Worm (Caenorhabditis elegans): Measurements from ENCODE around the gene F23G4.1.
A peak's percentile ranks its signal among the peaks of the same experiment; 100 is the strongest.

Gene F23G4.1

DNA sequence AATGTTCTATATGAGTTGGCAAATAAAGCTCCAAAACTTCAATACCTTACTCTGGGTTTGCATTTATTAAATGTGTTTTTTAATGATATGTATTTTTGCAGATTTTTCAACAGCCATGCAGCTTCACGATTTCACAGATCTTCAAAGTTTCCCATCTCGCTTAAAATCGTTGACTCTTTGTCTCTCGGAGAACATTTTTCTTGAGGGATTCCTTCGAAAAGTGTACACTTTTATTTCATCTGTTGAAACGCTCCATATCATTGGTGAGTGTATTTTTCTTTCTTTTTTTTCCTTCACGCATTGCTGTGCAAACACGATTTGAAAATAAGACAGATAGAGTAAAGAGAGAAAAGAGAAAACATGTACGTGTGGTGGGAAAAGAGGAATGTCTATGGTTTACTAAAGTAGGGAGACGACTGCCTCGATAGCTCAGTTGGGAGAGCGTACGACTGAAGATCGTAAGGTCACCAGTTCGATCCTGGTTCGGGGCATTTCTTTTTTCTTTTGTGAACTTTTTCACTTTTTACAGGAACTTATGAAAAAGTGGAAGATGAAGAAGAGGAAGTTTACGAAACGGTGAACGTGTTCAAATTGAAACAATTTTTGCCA is 9.7 kb downstream of the F23G4.1 start:
- TF ChIP-seq lin-13 (tag; optimal IDR thresholded peaks at IDR 0.05) (no peak), mls-2 (tag; optimal IDR thresholded peaks at IDR 0.05) (peak; percentile 95), nhr-12 (tag; optimal IDR thresholded peaks at IDR 0.05) (no peak), blmp-1 (tag; optimal IDR thresholded peaks at IDR 0.05) (peak; percentile 17), pha-4 (tag; optimal IDR thresholded peaks at IDR 0.05) (peak; percentile 12), ztf-11 (tag; optimal IDR thresholded peaks at IDR 0.05) (no peak), tbx-8 (GFP tag; optimal IDR thresholded peaks at IDR 0.05) (peak; percentile 76), ham-2 (GFP tag; optimal IDR thresholded peaks at IDR 0.05) (peak; percentile 76), lin-32 (GFP tag; optimal IDR thresholded peaks at IDR 0.05) (peak; percentile 80), unc-39 (tag; optimal IDR thresholded peaks at IDR 0.05) (peak; percentile 19), hlh-1 (tag; optimal IDR thresholded peaks at IDR 0.05) (peak; percentile 55), elt-3 (tag; optimal IDR thresholded peaks at IDR 0.05) (no peak), bed-3 (GFP tag; optimal IDR thresholded peaks at IDR 0.05) (peak; percentile 84), nhr-76 (tag; optimal IDR thresholded peaks at IDR 0.05) (no peak), cnd-1 (tag; optimal IDR thresholded peaks at IDR 0.05) (peak; percentile 86), sptf-1 (tag; optimal IDR thresholded peaks at IDR 0.05) (peak; percentile 94), zip-8 (tag; optimal IDR thresholded peaks at IDR 0.05) (no peak), ceh-39 (tag; optimal IDR thresholded peaks at IDR 0.05) (peak; percentile 13), drap-1 (GFP tag; optimal IDR thresholded peaks at IDR 0.05) (peak; percentile 91), sem-2 (GFP tag; optimal IDR thresholded peaks at IDR 0.05) (peak; percentile 78), unc-62 (GFP tag; optimal IDR thresholded peaks at IDR 0.05) (peak; percentile 54), snpc-4 (tag; optimal IDR thresholded peaks at IDR 0.05) (no peak), mep-1 (tag; optimal IDR thresholded peaks at IDR 0.05) (peak; percentile 43), nhr-237 (tag; optimal IDR thresholded peaks at IDR 0.05) (peak; percentile 43), ceh-43 (GFP tag; optimal IDR thresholded peaks at IDR 0.05) (peak; percentile 74), unc-120 (tag; optimal IDR thresholded peaks at IDR 0.05; ENCODE audit: poor library complexity, severe bottlenecking) (peak; percentile 87), nhr-28 (tag; optimal IDR thresholded peaks at IDR 0.05) (peak; percentile 43), M03D4.4 (tag; optimal IDR thresholded peaks at IDR 0.05) (no peak), flh-1 (GFP tag; optimal IDR thresholded peaks at IDR 0.05) (peak; percentile 57), mab-5 (tag; optimal IDR thresholded peaks at IDR 0.05) (no peak), ceh-83 (GFP tag; optimal IDR thresholded peaks at IDR 0.05) (peak; percentile 93), lsy-2 (tag; optimal IDR thresholded peaks at IDR 0.05) (peak; percentile 28), ces-1 (GFP tag; optimal IDR thresholded peaks at IDR 0.05) (peak; percentile 52), nhr-2 (tag; optimal IDR thresholded peaks at IDR 0.05) (no peak), elt-1 (tag; optimal IDR thresholded peaks at IDR 0.05; ENCODE audit: borderline replicate concordance, insufficient read depth) (no peak)

DNA sequence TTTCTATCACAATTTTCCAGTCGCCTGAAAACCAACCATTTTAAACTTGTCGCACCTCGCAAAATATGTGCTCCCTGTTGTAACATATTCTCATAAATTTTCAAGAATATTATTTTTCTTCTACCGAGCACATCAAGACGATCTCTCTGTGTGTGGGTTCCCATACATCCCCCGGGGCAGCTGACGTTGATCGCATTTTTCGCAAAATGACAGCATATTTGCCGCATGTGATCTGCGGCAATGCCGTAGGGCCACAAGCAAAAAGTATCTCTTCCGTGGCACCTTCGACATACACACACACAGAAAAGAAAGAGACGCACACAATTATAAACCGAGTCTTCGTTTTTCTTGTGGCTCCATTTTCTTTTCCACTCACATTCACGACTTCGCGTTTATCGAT is 11.3 kb downstream of the F23G4.1 start:
- TF ChIP-seq hlh-1 (tag; optimal IDR thresholded peaks at IDR 0.05) (peak; percentile 79), unc-120 (tag; optimal IDR thresholded peaks at IDR 0.05; ENCODE audit: poor library complexity, severe bottlenecking) (peak; percentile 57), sptf-1 (tag; optimal IDR thresholded peaks at IDR 0.05) (no peak), nhr-237 (tag; optimal IDR thresholded peaks at IDR 0.05) (no peak), ham-2 (GFP tag; optimal IDR thresholded peaks at IDR 0.05) (no peak), unc-62 (GFP tag; optimal IDR thresholded peaks at IDR 0.05) (peak; percentile 41), elt-1 (tag; optimal IDR thresholded peaks at IDR 0.05; ENCODE audit: borderline replicate concordance, insufficient read depth) (no peak), nhr-76 (tag; optimal IDR thresholded peaks at IDR 0.05) (no peak), lsy-2 (tag; optimal IDR thresholded peaks at IDR 0.05) (no peak), ceh-39 (tag; optimal IDR thresholded peaks at IDR 0.05) (no peak), ceh-43 (GFP tag; optimal IDR thresholded peaks at IDR 0.05) (no peak), ztf-11 (tag; optimal IDR thresholded peaks at IDR 0.05) (no peak), ceh-83 (GFP tag; optimal IDR thresholded peaks at IDR 0.05) (no peak), snpc-4 (tag; optimal IDR thresholded peaks at IDR 0.05) (no peak), drap-1 (GFP tag; optimal IDR thresholded peaks at IDR 0.05) (no peak), blmp-1 (tag; optimal IDR thresholded peaks at IDR 0.05) (no peak), M03D4.4 (tag; optimal IDR thresholded peaks at IDR 0.05) (no peak), zip-8 (tag; optimal IDR thresholded peaks at IDR 0.05) (no peak)

- TF ChIP-seq mab-5 (tag; optimal IDR thresholded peaks at IDR 0.05), result no peak
- TF ChIP-seq unc-62 (GFP tag; optimal IDR thresholded peaks at IDR 0.05), result no peak
- TF ChIP-seq ceh-43 (GFP tag; optimal IDR thresholded peaks at IDR 0.05), result no peak
- TF ChIP-seq cnd-1 (tag; optimal IDR thresholded peaks at IDR 0.05), result no peak
- no peak for TF ChIP-seq ces-1 (GFP tag; optimal IDR thresholded peaks at IDR 0.05)
- no peak for TF ChIP-seq drap-1 (GFP tag; optimal IDR thresholded peaks at IDR 0.05)
- TF ChIP-seq blmp-1 (tag; optimal IDR thresholded peaks at IDR 0.05), result no peak
- TF ChIP-seq elt-3 (tag; optimal IDR thresholded peaks at IDR 0.05), result no peak
- TF ChIP-seq lin-32 (GFP tag; optimal IDR thresholded peaks at IDR 0.05), result no peak
- TF ChIP-seq lsy-2 (tag; optimal IDR thresholded peaks at IDR 0.05), result no peak
- TF ChIP-seq ham-2 (GFP tag; optimal IDR thresholded peaks at IDR 0.05), result no peak
- TF ChIP-seq unc-120 (tag; optimal IDR thresholded peaks at IDR 0.05; ENCODE audit: poor library complexity, severe bottlenecking), result no peak
- TF ChIP-seq ceh-83 (GFP tag; optimal IDR thresholded peaks at IDR 0.05), result no peak
- TF ChIP-seq bed-3 (GFP tag; optimal IDR thresholded peaks at IDR 0.05), result no peak
Measured at ce11 chrX:6588495-6588894, 14.5 kb downstream of the F23G4.1 start, which contains the start of gene fbxl-4. TSS of gene fbxl-4 (plus strand) at chrX:6588795.
